Worm (Caenorhabditis elegans): Measurements from ENCODE around the gene clec-231.

- TF ChIP-seq ref-1 (GFP tag; conservative IDR thresholded peaks at IDR 0.05) (no peak), ztf-23 (GFP tag; IDR thresholded peaks at IDR 0.05) (no peak), T22C8.4 (GFP tag; IDR thresholded peaks at IDR 0.05) (no peak), ztf-29 (GFP tag; IDR thresholded peaks at IDR 0.05) (no peak), cog-1 (tag; optimal IDR thresholded peaks at IDR 0.05) (no peak), flt-1 (GFP tag; IDR thresholded peaks at IDR 0.05) (no peak)
Measured at ce11 chrV:15354648-15355047, 4.1 kb upstream of the clec-231 start, which contains the start of gene C29F3.7.

All from whole organism, midembryonic.